Worm (Caenorhabditis elegans): ENCODE data around the gene zig-5.

Gene zig-5

DNA sequence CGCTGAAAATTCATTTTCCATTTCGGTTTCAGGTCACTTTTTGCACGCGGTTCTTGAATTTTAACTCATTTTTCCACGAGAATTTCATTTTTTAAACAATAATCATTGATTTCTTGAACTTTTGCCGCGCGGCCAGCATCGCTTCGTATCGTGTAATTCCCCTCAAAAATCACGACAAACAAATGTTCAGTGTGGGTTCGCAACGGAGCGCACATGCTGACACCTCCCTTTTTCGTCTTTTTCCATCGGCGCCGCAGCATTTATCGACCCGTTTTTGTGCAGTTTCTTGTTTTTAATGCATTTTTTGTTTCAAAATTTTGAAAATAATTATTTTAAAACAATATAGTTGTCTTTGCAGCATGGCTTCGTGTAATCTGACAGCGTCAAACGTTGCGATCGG is 22.5 kb downstream of the zig-5 start, which contains the start of gene M142.5:
Gene M142.5 (plus strand): TSS at position 352 of the 400 bp plus-strand sequence.
- TF ChIP-seq ceh-91 (GFP tag; IDR thresholded peaks at IDR 0.05) (no peak), efl-1 (GFP tag; optimal IDR thresholded peaks at IDR 0.05) (peak; percentile 10), ceh-79 (tag; optimal IDR thresholded peaks at IDR 0.05) (no peak), Y53G8AR.9 (GFP tag; conservative IDR thresholded peaks at IDR 0.05) (no peak), F37B4.10 (GFP tag; IDR thresholded peaks at IDR 0.05) (no peak), F23B12.7 (tag; optimal IDR thresholded peaks at IDR 0.05; ENCODE audit: insufficient read depth) (peak; percentile 27), rpc-1 (optimal IDR thresholded peaks at IDR 0.05) (no peak), rpc-1 (tag; optimal IDR thresholded peaks at IDR 0.05) (no peak), hmg-1.2 (GFP tag; IDR thresholded peaks at IDR 0.05) (peak; percentile 35; the same call in 1 of the 2 replicates), tbp1 (GFP tag; optimal IDR thresholded peaks at IDR 0.05) (no peak), mcd-1 (GFP tag; IDR thresholded peaks at IDR 0.05) (peak; percentile 87), cebp-1 (GFP tag; IDR thresholded peaks at IDR 0.05) (no peak), cebp-1 (tag; optimal IDR thresholded peaks at IDR 0.05) (no peak), hrde-1 (tag; optimal IDR thresholded peaks at IDR 0.05; ENCODE audit: borderline replicate concordance) (no peak)

DNA sequence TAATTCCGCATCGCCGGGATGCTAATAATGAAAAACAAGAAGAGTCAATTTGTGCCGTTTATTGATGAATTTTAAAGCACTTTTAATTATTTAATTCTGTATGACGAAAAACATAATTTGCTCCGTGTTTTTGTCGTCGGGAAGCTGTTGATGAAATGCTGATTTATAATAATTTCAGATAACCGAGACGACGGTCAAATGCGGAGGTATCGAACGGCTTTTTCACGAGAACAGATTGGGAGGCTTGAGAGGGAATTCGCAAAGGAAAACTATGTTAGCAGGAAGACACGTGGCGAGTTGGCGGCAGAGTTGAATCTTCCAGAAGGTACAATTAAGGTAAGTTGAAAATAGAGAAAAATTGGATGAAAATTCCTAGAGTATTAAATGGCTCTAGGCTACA is 29.8 kb downstream of the zig-5 start:
- no peak for TF ChIP-seq C17E4.6 (GFP tag; IDR thresholded peaks at IDR 0.05)
- no peak for TF ChIP-seq F37B4.10 (GFP tag; IDR thresholded peaks at IDR 0.05)
- TF ChIP-seq lin-26 (GFP tag; IDR thresholded peaks at IDR 0.05): no peak
- TF ChIP-seq rcor-1 (GFP tag; IDR thresholded peaks at IDR 0.05): no peak
- no peak for TF ChIP-seq egl-44 (GFP tag; IDR thresholded peaks at IDR 0.05)

DNA sequence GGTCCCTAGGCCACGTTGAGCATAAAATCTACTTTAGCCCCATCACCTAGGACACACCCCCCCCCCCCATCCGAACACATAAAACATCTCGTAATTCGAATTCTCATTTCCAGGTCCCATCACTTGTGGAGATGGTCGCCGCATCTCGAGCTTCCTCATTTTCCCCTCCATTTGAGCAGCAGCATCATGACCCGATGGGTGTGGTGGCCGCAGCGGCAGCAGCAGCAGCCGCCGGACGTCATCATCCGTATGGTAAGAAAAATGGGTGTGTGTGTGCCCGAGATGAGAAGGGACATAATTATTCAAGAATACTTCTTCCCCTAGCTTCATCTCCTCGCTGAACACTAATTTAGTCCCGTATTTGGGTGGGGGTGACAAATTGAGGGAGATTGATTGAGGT is 31.8 kb downstream of the zig-5 start:
- peak; percentile 81 for TF ChIP-seq zfh-2 (GFP tag; conservative IDR thresholded peaks at IDR 0.05)
- no peak for TF ChIP-seq snpc-3.4 (tag; optimal IDR thresholded peaks at IDR 0.05)

DNA sequence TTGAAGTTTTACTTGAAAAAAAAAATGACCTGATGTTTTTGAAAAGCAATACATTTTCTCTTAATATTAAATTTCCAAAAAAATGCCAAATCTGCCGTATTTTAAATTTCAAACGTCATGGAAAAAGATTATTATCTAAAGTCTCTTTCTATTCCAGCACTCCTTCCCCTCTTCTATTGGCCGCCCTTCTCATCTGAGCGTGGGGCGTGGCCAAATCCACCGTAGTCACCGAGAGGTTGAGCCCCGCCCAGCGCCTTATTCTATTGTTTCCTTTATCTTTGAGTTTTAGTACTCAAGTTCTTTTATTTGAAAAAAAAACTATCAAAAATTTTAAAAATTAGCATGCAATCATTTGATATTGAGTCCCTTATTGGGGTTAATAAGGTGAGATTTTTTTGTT is 33.3 kb downstream of the zig-5 start, which contains the start of gene vab-7:
Gene vab-7 (plus strand): TSS at position 301 of the 400 bp plus-strand sequence.
- no peak for TF ChIP-seq Y95B8A.8 (GFP tag; IDR thresholded peaks at IDR 0.05)
- TF ChIP-seq F57A8.1 (GFP tag; optimal IDR thresholded peaks at IDR 0.05): no peak
- no peak for TF ChIP-seq ets-4 (GFP tag; optimal IDR thresholded peaks at IDR 0.05)
- TF ChIP-seq lag-1 (GFP tag; IDR thresholded peaks at IDR 0.05): no peak
- no peak for TF ChIP-seq snpc-1.1 (tag; optimal IDR thresholded peaks at IDR 0.05; ENCODE audit: insufficient read depth)
- TF ChIP-seq die-1 (tag; optimal IDR thresholded peaks at IDR 0.05): no peak
- no peak for TF ChIP-seq ztf-6 (GFP tag; IDR thresholded peaks at IDR 0.05)
- TF ChIP-seq sea-2 (GFP tag; IDR thresholded peaks at IDR 0.05): no peak
- no peak for TF ChIP-seq ama-1 (optimal IDR thresholded peaks at IDR 0.05)
- no peak for TF ChIP-seq ama-1 (GFP tag; optimal IDR thresholded peaks at IDR 0.05)
- TF ChIP-seq rec-8 (tag; optimal IDR thresholded peaks at IDR 0.05): no peak

DNA sequence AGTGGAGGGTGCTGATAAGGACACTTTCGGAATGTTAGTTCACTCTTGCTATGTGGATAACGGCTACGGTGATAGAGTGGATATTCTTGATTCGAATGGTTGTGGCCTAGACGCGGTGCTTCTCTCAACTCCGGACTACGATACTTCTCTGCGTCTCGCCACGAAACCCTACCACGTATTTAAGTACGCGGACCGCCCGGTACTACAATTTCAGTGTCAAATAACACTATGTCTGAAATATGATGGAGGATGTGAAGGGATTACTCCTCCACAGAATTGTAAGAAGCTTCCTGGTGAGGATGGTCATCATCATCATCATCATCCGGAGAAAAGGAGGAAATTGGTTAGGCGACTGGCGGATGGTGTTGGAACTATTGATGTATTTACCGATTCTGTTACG is 38.3 kb downstream of the zig-5 start:
- TF ChIP-seq pha-4 (tag; optimal IDR thresholded peaks at IDR 0.05): no peak
- TF ChIP-seq ZK185.1 (tag; optimal IDR thresholded peaks at IDR 0.05; ENCODE audit: poor library complexity, severe bottlenecking): no peak
- TF ChIP-seq F22D6.2 (tag; optimal IDR thresholded peaks at IDR 0.05): no peak
- no peak for TF ChIP-seq F55B11.4 (tag; optimal IDR thresholded peaks at IDR 0.05; ENCODE audit: borderline replicate concordance, insufficient read depth)
- no peak for TF ChIP-seq lsy-27 (tag; optimal IDR thresholded peaks at IDR 0.05; ENCODE audit: borderline replicate concordance, insufficient read depth)
- TF ChIP-seq madf-10 (tag; optimal IDR thresholded peaks at IDR 0.05): no peak
- no peak for TF ChIP-seq let-526 (GFP tag; IDR thresholded peaks at IDR 0.05)
